Fruit fly (Drosophila melanogaster): ENCODE data around the gene CG32269.
A peak's percentile ranks its signal among the peaks of the same experiment; 100 is the strongest.

Gene CG32269

dm6 chr3L:3194059-3194458 lies 14.7 kb downstream of the CG32269 start (continued):
- TF ChIP-seq PHDP (tag; optimal IDR thresholded peaks at IDR 0.05) = peak; percentile 95
- TF ChIP-seq Side (GFP tag; optimal IDR thresholded peaks at IDR 0.05) = peak; percentile 41
- TF ChIP-seq Chrac-16 (GFP tag; optimal IDR thresholded peaks at IDR 0.05) = peak; percentile 87
- peak; percentile 88 for TF ChIP-seq Gug (GFP tag; IDR thresholded peaks at IDR 0.05)
- TF ChIP-seq B-H1 (GFP tag; IDR thresholded peaks at IDR 0.05) = peak; percentile 93
- peak; percentile 93 for TF ChIP-seq corto (GFP tag; optimal IDR thresholded peaks at IDR 0.05)
- TF ChIP-seq CG8290 (GFP tag; optimal IDR thresholded peaks at IDR 0.05) = peak; percentile 75
- peak in 1 of 2 experiments; percentile 82 for TF ChIP-seq CG8290 (tag; optimal IDR thresholded peaks at IDR 0.05)
- TF ChIP-seq CG2712 (tag; optimal IDR thresholded peaks at IDR 0.05) = peak; percentile 95
- TF ChIP-seq ro (GFP tag; IDR thresholded peaks at IDR 0.05) = peak; percentile 85
- TF ChIP-seq pzg (GFP tag; optimal IDR thresholded peaks at IDR 0.05) = peak; percentile 12
- TF ChIP-seq dmrt99B (tag; optimal IDR thresholded peaks at IDR 0.05) = peak; percentile 96
- TF ChIP-seq onecut (GFP tag; IDR thresholded peaks at IDR 0.05) = peak; percentile 91
- TF ChIP-seq Dbx (GFP tag; IDR thresholded peaks at IDR 0.05) = peak; percentile 92
- TF ChIP-seq CG9817 (tag; optimal IDR thresholded peaks at IDR 0.05) = peak; percentile 82
- peak; percentile 48 for TF ChIP-seq HLH54F (GFP tag; optimal IDR thresholded peaks at IDR 0.05)
- peak; percentile 93 for TF ChIP-seq CG12299 (tag; optimal IDR thresholded peaks at IDR 0.05)
- TF ChIP-seq mirr (GFP tag; optimal IDR thresholded peaks at IDR 0.05) = peak; percentile 45
- peak; percentile 82 for TF ChIP-seq jing (GFP tag; optimal IDR thresholded peaks at IDR 0.05)
- TF ChIP-seq CG15269 (tag; optimal IDR thresholded peaks at IDR 0.05) = peak; percentile 96
- peak in 1 of 2 experiments; percentile 70 for TF ChIP-seq Hr78 (GFP tag; optimal IDR thresholded peaks at IDR 0.05)
- TF ChIP-seq Fer3 (tag; optimal IDR thresholded peaks at IDR 0.05) = peak; percentile 96
- TF ChIP-seq fd64A (GFP tag; optimal IDR thresholded peaks at IDR 0.05) = peak; percentile 86
- TF ChIP-seq oc (tag; optimal IDR thresholded peaks at IDR 0.05) = peak; percentile 95
- TF ChIP-seq CG11456 (GFP tag; IDR thresholded peaks at IDR 0.05) = peak; percentile 91
- peak; percentile 90 for TF ChIP-seq peb (GFP tag; IDR thresholded peaks at IDR 0.05)
- TF ChIP-seq Atf3 (GFP tag; optimal IDR thresholded peaks at IDR 0.05) = peak; percentile 4
- peak; percentile 82 for TF ChIP-seq CG7357 (GFP tag; IDR thresholded peaks at IDR 0.05)
- TF ChIP-seq Dref (GFP tag; IDR thresholded peaks at IDR 0.05) = no peak
- TF ChIP-seq CG11695 (GFP tag; IDR thresholded peaks at IDR 0.05) = peak; percentile 97
- TF ChIP-seq odd (GFP tag; optimal IDR thresholded peaks at IDR 0.05) = peak; percentile 86
- TF ChIP-seq CG31388 (GFP tag; optimal IDR thresholded peaks at IDR 0.05) = peak; percentile 64
- TF ChIP-seq HLHmδ (GFP tag; optimal IDR thresholded peaks at IDR 0.05) = no peak
- peak; percentile 87 for TF ChIP-seq org-1 (GFP tag; optimal IDR thresholded peaks at IDR 0.05)
- peak; percentile 46 for TF ChIP-seq pum (GFP tag; optimal IDR thresholded peaks at IDR 0.05)
- peak; percentile 86 for TF ChIP-seq Max (GFP tag; optimal IDR thresholded peaks at IDR 0.05)
- peak; percentile 94 for TF ChIP-seq CG6689 (GFP tag; IDR thresholded peaks at IDR 0.05)
- no peak for TF ChIP-seq sc (optimal IDR thresholded peaks at IDR 0.05)
- TF ChIP-seq sc (GFP tag; optimal IDR thresholded peaks at IDR 0.05) = peak; percentile 91
- no peak for TF ChIP-seq pita (GFP tag; optimal IDR thresholded peaks at IDR 0.05)
- peak in 1 of 3 experiments; percentile 88 for TF ChIP-seq lola (GFP tag; optimal IDR thresholded peaks at IDR 0.05)
- peak; percentile 87 for TF ChIP-seq CG4707 (GFP tag; optimal IDR thresholded peaks at IDR 0.05)
- peak; percentile 92 for TF ChIP-seq CG12219 (GFP tag; optimal IDR thresholded peaks at IDR 0.05)
- TF ChIP-seq NFAT (GFP tag; IDR thresholded peaks at IDR 0.05) = peak; percentile 87
- TF ChIP-seq BtbVII (GFP tag; optimal IDR thresholded peaks at IDR 0.05) = peak; percentile 95
- no peak for TF ChIP-seq tna (GFP tag; IDR thresholded peaks at IDR 0.05; ENCODE audit: partially characterized antibody)
- TF ChIP-seq Antp (GFP tag; optimal IDR thresholded peaks at IDR 0.05) = peak; percentile 39
- TF ChIP-seq zen2 (GFP tag; IDR thresholded peaks at IDR 0.05; ENCODE audit: partially characterized antibody) = no peak
- TF ChIP-seq CG31365 (tag; optimal IDR thresholded peaks at IDR 0.05) = peak; percentile 72
- no peak for TF ChIP-seq ftz-f1 (GFP tag; optimal IDR thresholded peaks at IDR 0.05)
- peak; percentile 27 for TF ChIP-seq Atf-2 (GFP tag; optimal IDR thresholded peaks at IDR 0.05)
